Fruit fly (Drosophila melanogaster): ENCODE data around the gene Octbeta1R.

Gene Octbeta1R

DNA sequence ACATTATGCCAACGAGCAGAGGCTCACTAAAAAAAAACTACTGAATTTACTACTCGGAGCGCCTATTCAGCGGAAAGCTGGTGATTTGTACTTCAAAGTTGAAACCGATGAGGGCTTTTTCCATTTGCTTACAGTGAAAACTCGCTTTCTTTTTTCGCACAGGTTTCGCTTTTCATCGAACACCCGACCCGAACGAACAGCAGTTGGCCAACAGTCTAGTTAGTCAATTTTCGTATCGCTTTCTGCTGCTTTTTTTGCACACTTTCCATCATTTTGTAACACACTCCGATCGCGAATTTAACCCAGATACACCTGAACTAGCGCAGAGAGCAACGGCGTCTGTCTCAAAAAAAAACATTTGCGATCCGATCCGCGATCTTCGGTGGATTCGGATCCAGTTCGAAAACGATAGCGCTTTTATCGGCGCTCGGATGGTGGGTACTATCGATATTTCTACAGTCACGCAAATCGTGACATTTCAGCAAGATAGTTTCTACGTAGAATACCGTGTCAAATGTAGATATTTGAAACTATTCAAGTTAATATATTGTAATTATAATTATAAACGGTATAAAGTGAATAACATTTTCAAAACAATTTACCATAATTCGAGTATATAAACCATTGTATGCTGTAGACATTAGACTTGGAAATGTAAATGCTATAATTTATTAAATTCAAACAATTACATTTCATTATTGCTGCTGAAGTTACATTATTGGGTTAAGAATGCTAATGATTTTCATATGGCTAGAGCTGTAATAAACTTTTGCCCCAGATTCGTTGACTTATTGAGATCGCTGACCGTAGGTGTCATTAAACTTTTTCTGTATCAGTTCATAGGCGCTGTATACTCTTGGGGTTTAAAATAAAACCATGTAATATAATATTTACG is 31.5 kb downstream of the Octbeta1R start, which contains the start of gene CG5346 (continued):
- TF ChIP-seq CG43689 (GFP tag; IDR thresholded peaks at IDR 0.05) (no peak), Abd-B (GFP tag; optimal IDR thresholded peaks at IDR 0.05) (no peak), CG11560 (tag; IDR thresholded peaks at IDR 0.05) (no peak), CG11504 (tag; optimal IDR thresholded peaks at IDR 0.05) (no peak), Sry-β (GFP tag; optimal IDR thresholded peaks at IDR 0.05) (no peak), CG17186 (GFP tag; optimal IDR thresholded peaks at IDR 0.05) (no peak), CG11456 (GFP tag; IDR thresholded peaks at IDR 0.05) (no peak), CG17359 (tag; optimal IDR thresholded peaks at IDR 0.05) (no peak), Max (GFP tag; optimal IDR thresholded peaks at IDR 0.05) (no peak), zen2 (GFP tag; IDR thresholded peaks at IDR 0.05; ENCODE audit: partially characterized antibody) (peak; percentile 36; the same call in 2 of the 3 replicates), mirr (GFP tag; optimal IDR thresholded peaks at IDR 0.05) (no peak), org-1 (GFP tag; optimal IDR thresholded peaks at IDR 0.05) (no peak), CG14441 (GFP tag; IDR thresholded peaks at IDR 0.05) (no peak), Lhr (GFP tag; optimal IDR thresholded peaks at IDR 0.05) (peak; percentile 4), dm (GFP tag; optimal IDR thresholded peaks at IDR 0.05) (no peak), Sox102F (GFP tag; optimal IDR thresholded peaks at IDR 0.05) (no peak), CG15073 (GFP tag; optimal IDR thresholded peaks at IDR 0.05) (no peak), MESR4 (GFP tag; optimal IDR thresholded peaks at IDR 0.05) (peak; percentile 14), Ets97D (GFP tag; optimal IDR thresholded peaks at IDR 0.05) (peak; percentile 23), H15 (GFP tag; IDR thresholded peaks at IDR 0.05) (no peak), vnd (GFP tag; IDR thresholded peaks at IDR 0.05; ENCODE audit: partially characterized antibody) (peak; percentile 81), maf-S (GFP tag; optimal IDR thresholded peaks at IDR 0.05) (no peak), Antp (GFP tag; optimal IDR thresholded peaks at IDR 0.05) (no peak), chm (GFP tag; IDR thresholded peaks at IDR 0.05) (no peak; the same call in 1 of the 2 replicates), Jarid2 (GFP tag; optimal IDR thresholded peaks at IDR 0.05) (peak; percentile 33), CG6689 (GFP tag; IDR thresholded peaks at IDR 0.05) (no peak), kni (GFP tag; optimal IDR thresholded peaks at IDR 0.05) (no peak), zf30C (GFP tag; optimal IDR thresholded peaks at IDR 0.05) (no peak), tna (GFP tag; IDR thresholded peaks at IDR 0.05; ENCODE audit: partially characterized antibody) (peak; percentile 79), Ravus (GFP tag; IDR thresholded peaks at IDR 0.05) (no peak), CG17829 (tag; optimal IDR thresholded peaks at IDR 0.05) (no peak), salm (tag; optimal IDR thresholded peaks at IDR 0.05) (no peak), rib (GFP tag; IDR thresholded peaks at IDR 0.05) (peak; percentile 61), CG7745 (tag; optimal IDR thresholded peaks at IDR 0.05) (no peak), CG15514 (GFP tag; optimal IDR thresholded peaks at IDR 0.05) (peak; percentile 99), gt (GFP tag; IDR thresholded peaks at IDR 0.05) (no peak), CG3995 (GFP tag; optimal IDR thresholded peaks at IDR 0.05) (peak; percentile 97), CG11696 (GFP tag; IDR thresholded peaks at IDR 0.05) (no peak), zen (tag; optimal IDR thresholded peaks at IDR 0.05) (peak; percentile 9), CG2129 (GFP tag; IDR thresholded peaks at IDR 0.05; ENCODE audit: partially characterized antibody) (peak; percentile 54), CG14860 (GFP tag; IDR thresholded peaks at IDR 0.05; ENCODE audit: partially characterized antibody) (peak; percentile 84), CG8089 (GFP tag; optimal IDR thresholded peaks at IDR 0.05) (no peak), Deaf1 (tag; optimal IDR thresholded peaks at IDR 0.05) (peak; percentile 55), CG1529 (GFP tag; optimal IDR thresholded peaks at IDR 0.05) (no peak), bab2 (GFP tag; optimal IDR thresholded peaks at IDR 0.05) (no peak), CG14710 (tag; optimal IDR thresholded peaks at IDR 0.05) (peak; percentile 16), CG3163 (GFP tag; optimal IDR thresholded peaks at IDR 0.05) (no peak), Spps (tag; optimal IDR thresholded peaks at IDR 0.05) (no peak), Hey (tag; optimal IDR thresholded peaks at IDR 0.05) (no peak)
